Worm (Caenorhabditis elegans) whole organism, L2 larva: ENCODE results near the gene npr-18.

Experiments
- Y55F3AM.14 ChIP-seq: fragments of 200-800 bp; sonication (Bioruptor generic); optimal IDR thresholded peaks from 2 replicates; lab custom pipeline; 2018; ENCODE audit warnings: mild to moderate bottlenecking, missing genetic modification characterization, missing compliant biosample characterization
- ZK546.5 ChIP-seq: sonication (generic microtip); optimal IDR thresholded peaks from 2 replicates; lab custom pipeline; 2017; ENCODE audit warnings: missing biosample characterization, missing genetic modification characterization
- alr-1 ChIP-seq: fragments of 150-350 bp; optimal IDR thresholded peaks from 2 replicates; lab custom pipeline; 2014; ENCODE audit warnings: missing biosample characterization, missing genetic modification characterization
- aly-2 ChIP-seq: fragments of 150-350 bp; optimal IDR thresholded peaks from 2 replicates; lab custom pipeline; 2014; ENCODE audit warnings: missing biosample characterization, missing genetic modification characterization
- ama-1 ChIP-seq: fragments of 150-350 bp; optimal IDR thresholded peaks from 2 replicates; lab custom pipeline; 2018; ENCODE audit warnings: inconsistent platforms
- ceh-16 ChIP-seq: fragments of 150-350 bp; optimal IDR thresholded peaks from 2 replicates; lab custom pipeline; 2014; ENCODE audit warnings: missing biosample characterization, missing genetic modification characterization
- ceh-82 ChIP-seq: fragments of 150-350 bp; optimal IDR thresholded peaks from 2 replicates; lab custom pipeline; 2014; ENCODE audit warnings: missing biosample characterization, missing genetic modification characterization
- crh-2 ChIP-seq: sonication (generic microtip); optimal IDR thresholded peaks from 2 replicates; lab custom pipeline; 2017; ENCODE audit warnings: missing biosample characterization, missing genetic modification characterization
- dmd-4 ChIP-seq: sonication (generic microtip); optimal IDR thresholded peaks from 2 replicates; lab custom pipeline; 2017; ENCODE audit warnings: missing biosample characterization, missing genetic modification characterization
- egl-27 ChIP-seq: sonication (generic microtip); optimal IDR thresholded peaks from 3 replicates; lab custom pipeline; 2017; ENCODE audit warnings: missing biosample characterization, missing genetic modification reagents, missing genetic modification characterization
- elt-3 ChIP-seq: sonication (generic microtip); optimal IDR thresholded peaks from 2 replicates; lab custom pipeline; 2017; ENCODE audit warnings: missing biosample characterization, missing genetic modification characterization
- fos-1 ChIP-seq: fragments of 150-350 bp; optimal IDR thresholded peaks from 2 replicates; lab custom pipeline; 2014; ENCODE audit warnings: missing biosample characterization, missing genetic modification characterization
- gmeb-1 ChIP-seq: fragments of 150-350 bp; optimal IDR thresholded peaks from 2 replicates; lab custom pipeline; 2014; ENCODE audit warnings: missing biosample characterization, missing genetic modification characterization
- lin-11 ChIP-seq: fragments of 150-350 bp; sonication (generic microtip); optimal IDR thresholded peaks from 2 replicates; lab custom pipeline; 2014; ENCODE audit warnings: missing biosample characterization, missing genetic modification characterization, inconsistent platforms, mixed read lengths
- lin-13 ChIP-seq: fragments of 150-350 bp; optimal IDR thresholded peaks from 2 replicates; lab custom pipeline; 2014; ENCODE audit warnings: missing biosample characterization, missing genetic modification reagents, missing genetic modification characterization
- lin-39 ChIP-seq: fragments of 150-350 bp; optimal IDR thresholded peaks from 2 replicates; lab custom pipeline; 2014; ENCODE audit warnings: missing biosample characterization, missing genetic modification reagents, missing genetic modification characterization
- lsy-2 ChIP-seq, 2 experiments: fragments of 150-350 bp in 1 of 2; sonication (generic microtip) in 1 of 2; optimal IDR thresholded peaks; 2 replicates each; lab custom pipeline; 2014 to 2017; ENCODE audit warnings: missing biosample characterization in 2 of 2, missing genetic modification characterization in 2 of 2
- mab-5 ChIP-seq: fragments of 150-350 bp; optimal IDR thresholded peaks from 2 replicates; lab custom pipeline; 2014; ENCODE audit warnings: missing biosample characterization, missing genetic modification characterization
- mbf-1 ChIP-seq: sonication (generic microtip); optimal IDR thresholded peaks from 2 replicates; lab custom pipeline; 2017; ENCODE audit warnings: missing biosample characterization, missing genetic modification characterization
- nhr-10 ChIP-seq: sonication (generic microtip); optimal IDR thresholded peaks from 2 replicates; lab custom pipeline; 2017; ENCODE audit warnings: missing biosample characterization, missing genetic modification characterization
- nhr-11 ChIP-seq: fragments of 150-350 bp; optimal IDR thresholded peaks from 2 replicates; lab custom pipeline; 2014; ENCODE audit warnings: missing biosample characterization, missing genetic modification characterization
- nhr-12 ChIP-seq: fragments of 150-350 bp; optimal IDR thresholded peaks from 2 replicates; lab custom pipeline; 2014; ENCODE audit warnings: missing biosample characterization, missing genetic modification characterization
- nhr-129 ChIP-seq: fragments of 150-350 bp; optimal IDR thresholded peaks from 2 replicates; lab custom pipeline; 2014; ENCODE audit warnings: missing biosample characterization, missing genetic modification characterization
- nhr-23 ChIP-seq: fragments of 150-350 bp; optimal IDR thresholded peaks from 2 replicates; lab custom pipeline; 2014; ENCODE audit warnings: missing biosample characterization, missing genetic modification reagents, missing genetic modification characterization
- nhr-237 ChIP-seq: fragments of 150-350 bp; optimal IDR thresholded peaks from 2 replicates; lab custom pipeline; 2014; ENCODE audit warnings: missing biosample characterization, missing genetic modification characterization
- nhr-25 ChIP-seq: fragments of 150-350 bp; sonication (generic microtip); optimal IDR thresholded peaks from 3 replicates; lab custom pipeline; 2014; ENCODE audit warnings: missing biosample characterization, missing genetic modification characterization
- nhr-6 ChIP-seq: fragments of 150-350 bp; optimal IDR thresholded peaks from 2 replicates; lab custom pipeline; 2014; ENCODE audit warnings: missing biosample characterization, missing genetic modification characterization
- nhr-77 ChIP-seq: fragments of 150-350 bp; optimal IDR thresholded peaks from 2 replicates; lab custom pipeline; 2014; ENCODE audit warnings: missing biosample characterization, missing genetic modification characterization
- peb-1 ChIP-seq: fragments of 150-350 bp; optimal IDR thresholded peaks from 2 replicates; lab custom pipeline; 2014; ENCODE audit warnings: missing biosample characterization, missing genetic modification characterization
- sem-4 ChIP-seq: fragments of 150-350 bp; optimal IDR thresholded peaks from 2 replicates; lab custom pipeline; 2014; ENCODE audit warnings: missing biosample characterization, missing genetic modification reagents, missing genetic modification characterization
- skn-1 ChIP-seq: sonication (generic microtip); optimal IDR thresholded peaks from 2 replicates; lab custom pipeline; 2017; ENCODE audit warnings: missing biosample characterization, missing genetic modification characterization
- sma-3 ChIP-seq: sonication (generic microtip); optimal IDR thresholded peaks from 2 replicates; lab custom pipeline; 2016; ENCODE audit warnings: missing genetic modification reagents, missing genetic modification characterization, missing compliant biosample characterization
- sma-9 ChIP-seq, 2 experiments: fragments of 150-350 bp in 1 of 2; sonication (generic microtip) in 1 of 2; optimal IDR thresholded peaks; 2 replicates each; lab custom pipeline; 2014 to 2016; ENCODE audit warnings: missing genetic modification characterization in 2 of 2, mild to moderate bottlenecking in 1 of 2, missing biosample characterization in 1 of 2, missing compliant biosample characterization in 1 of 2, missing genetic modification reagents in 1 of 2, moderate library complexity in 1 of 2
- unc-39 ChIP-seq: fragments of 150-350 bp; optimal IDR thresholded peaks from 2 replicates; lab custom pipeline; 2014; ENCODE audit warnings: missing biosample characterization, missing genetic modification characterization
- unc-55 ChIP-seq: fragments of 150-350 bp; sonication (generic microtip); optimal IDR thresholded peaks from 3 replicates; lab custom pipeline; 2014; ENCODE audit warnings: missing biosample characterization, missing genetic modification reagents, missing genetic modification characterization
- unc-62 ChIP-seq: fragments of 150-350 bp; optimal IDR thresholded peaks from 2 replicates; lab custom pipeline; 2014; ENCODE audit warnings: missing biosample characterization, missing genetic modification reagents, missing genetic modification characterization
- zag-1 ChIP-seq: fragments of 150-350 bp; optimal IDR thresholded peaks from 2 replicates; lab custom pipeline; 2014; ENCODE audit warnings: missing biosample characterization, missing genetic modification characterization
- ztf-1 ChIP-seq: fragments of 200-800 bp; sonication (Bioruptor generic); conservative IDR thresholded peaks from 2 replicates; pipeline ENCODE4 v1.3.6; 2022; ENCODE audit warnings: missing genetic modification characterization, missing compliant biosample characterization
- ztf-4 ChIP-seq: fragments of 150-350 bp; optimal IDR thresholded peaks from 2 replicates; lab custom pipeline; 2014; ENCODE audit warnings: missing biosample characterization, missing genetic modification characterization

npr-18 gene

DNA sequence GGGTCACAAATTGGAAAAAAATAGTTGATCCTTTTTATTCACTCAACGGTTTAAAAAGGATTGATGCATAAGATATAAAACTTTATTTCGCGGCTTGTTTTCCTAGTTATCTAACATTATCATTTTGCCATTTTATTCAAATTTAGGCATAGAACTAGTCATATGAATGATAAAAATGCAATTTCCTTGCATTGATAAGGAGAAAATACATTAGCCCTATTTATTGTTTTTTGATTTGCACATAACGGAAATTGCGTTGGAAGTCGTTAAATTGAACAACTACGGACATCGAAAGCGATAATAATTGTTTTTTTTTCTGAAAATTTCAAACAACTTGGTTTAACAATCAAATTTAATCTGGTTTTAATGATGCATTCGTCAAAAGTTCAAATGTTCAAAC is 3.3 kb upstream of the npr-18 start:
- peak; percentile 1 for TF ChIP-seq crh-2 (tag; lab: Kevin White, UChicago)
- no peak for TF ChIP-seq sem-4 (tag; lab: Kevin White, UChicago)
- no peak for TF ChIP-seq unc-39
- no peak for TF ChIP-seq sma-3 (GFP tag; lab: Kevin White, UChicago)
- no peak for TF ChIP-seq ceh-16 (tag; lab: Kevin White, UChicago)
- TF ChIP-seq fos-1, result peak; percentile 52
- TF ChIP-seq nhr-12 (tag; lab: Kevin White, UChicago), result no peak

DNA sequence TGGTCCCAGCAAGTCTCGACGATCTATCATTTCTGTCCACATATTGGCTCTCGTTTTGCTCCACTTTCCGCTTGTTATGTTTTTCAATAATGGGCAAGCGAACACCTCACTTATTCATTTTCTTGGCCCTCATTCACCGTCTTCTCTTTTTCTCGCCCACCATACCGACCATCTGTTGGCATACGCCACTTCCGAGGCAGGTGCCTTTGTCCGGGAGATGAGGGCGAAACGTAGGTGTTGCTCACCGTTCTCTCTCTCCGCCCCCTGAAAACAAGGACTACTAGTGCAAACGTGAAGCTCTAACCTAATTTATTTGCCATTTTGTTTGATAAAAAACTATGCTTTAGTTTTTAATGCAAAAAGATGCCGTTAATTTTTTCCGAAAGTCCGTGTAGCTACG is 7.1 kb downstream of the npr-18 start:
- no peak for TF ChIP-seq sma-3 (GFP tag; lab: Kevin White, UChicago)
- no peak for TF ChIP-seq mbf-1 (tag; lab: Kevin White, UChicago)
- no peak for TF ChIP-seq skn-1 (tag; lab: Kevin White, UChicago)
- no peak for TF ChIP-seq nhr-10
- no peak for TF ChIP-seq lsy-2 (tag; optimal IDR thresholded peaks at IDR 0.05; lab: Kevin White, UChicago)
- TF ChIP-seq nhr-11 (tag; lab: Kevin White, UChicago), result no peak
- TF ChIP-seq dmd-4 (tag; lab: Kevin White, UChicago), result no peak
- no peak for TF ChIP-seq unc-55 (GFP tag; lab: Kevin White, UChicago)
- no peak for TF ChIP-seq unc-62 (GFP tag; lab: Kevin White, UChicago)
- no peak for TF ChIP-seq peb-1 (tag; lab: Kevin White, UChicago)
- no peak for TF ChIP-seq ama-1 (lab: Kevin White, UChicago)
- no peak for TF ChIP-seq sma-9 (GFP tag; optimal IDR thresholded peaks at IDR 0.05; lab: Kevin White, UChicago)
- TF ChIP-seq sma-9 (tag; optimal IDR thresholded peaks at IDR 0.05; lab: Kevin White, UChicago), result no peak
- TF ChIP-seq crh-2 (tag; lab: Kevin White, UChicago), result no peak
- TF ChIP-seq nhr-12 (tag; lab: Kevin White, UChicago), result no peak
- TF ChIP-seq mab-5 (tag; lab: Kevin White, UChicago), result no peak
- no peak for TF ChIP-seq elt-3 (tag; lab: Kevin White, UChicago)
- TF ChIP-seq alr-1 (tag; lab: Kevin White, UChicago), result no peak
- TF ChIP-seq ceh-82, result no peak
- TF ChIP-seq Y55F3AM.14 (GFP tag; lab: Kevin White, UChicago), result no peak
- TF ChIP-seq nhr-6 (tag; lab: Kevin White, UChicago), result no peak

DNA sequence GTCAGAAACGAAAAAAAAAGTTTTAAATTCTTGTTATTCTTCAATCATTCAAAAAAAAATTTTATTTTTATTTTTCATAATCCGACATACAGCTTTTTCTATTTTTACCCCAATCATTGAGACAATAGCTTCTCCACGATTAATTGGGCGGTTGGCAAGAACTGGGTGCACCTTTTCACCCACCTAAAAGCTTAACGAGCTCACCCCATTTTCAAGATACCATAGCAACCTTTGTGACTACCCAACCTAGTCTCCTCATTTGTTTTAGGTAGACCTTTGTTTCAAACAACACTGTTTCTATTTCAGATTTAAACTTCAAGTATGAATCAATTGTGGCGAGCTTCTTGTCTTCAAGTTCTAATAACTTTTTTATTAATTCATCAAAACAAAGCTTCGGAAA is 7.8 kb downstream of the npr-18 start, which contains the start of gene dyf-7:
TSS of gene dyf-7 (plus strand) at position 301 of the 400 bp plus-strand sequence.
- TF ChIP-seq peb-1 (tag; lab: Kevin White, UChicago) (no peak), gmeb-1 (tag; lab: Kevin White, UChicago) (no peak), nhr-129 (tag; lab: Kevin White, UChicago) (no peak), mab-5 (tag; lab: Kevin White, UChicago) (no peak), nhr-77 (tag; lab: Kevin White, UChicago) (no peak), mbf-1 (tag; lab: Kevin White, UChicago) (no peak), ZK546.5 (tag; lab: Kevin White, UChicago) (no peak)

DNA sequence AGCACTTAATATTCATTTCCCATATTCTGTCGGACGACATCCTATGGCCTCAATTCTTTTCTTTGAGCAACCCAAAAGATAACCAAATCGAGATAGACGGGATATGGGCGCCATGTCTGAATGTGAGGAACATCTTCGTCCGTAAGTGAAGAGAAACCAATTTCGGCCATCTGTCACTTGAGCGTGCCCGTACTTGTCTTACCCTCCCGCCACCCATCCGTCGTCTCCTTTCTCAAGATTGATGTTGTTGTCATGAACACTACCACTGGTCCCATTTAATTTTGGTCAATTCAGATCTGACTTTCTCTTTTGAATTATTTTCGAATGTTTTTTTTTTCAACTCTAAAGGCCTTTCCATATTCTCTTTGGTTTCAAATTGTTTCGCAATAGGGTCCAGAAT is 12.2 kb downstream of the npr-18 start:
- no peak for TF ChIP-seq aly-2 (tag; lab: Kevin White, UChicago)
- peak; percentile 16 for TF ChIP-seq mab-5 (tag; lab: Kevin White, UChicago)
- TF ChIP-seq crh-2 (tag; lab: Kevin White, UChicago), result no peak
- TF ChIP-seq peb-1 (tag; lab: Kevin White, UChicago), result no peak
- no peak for TF ChIP-seq nhr-25 (tag; lab: Kevin White, UChicago)
- no peak for TF ChIP-seq lin-11 (tag; lab: Kevin White, UChicago)
- TF ChIP-seq, all 48 proteins: peak for 1

DNA sequence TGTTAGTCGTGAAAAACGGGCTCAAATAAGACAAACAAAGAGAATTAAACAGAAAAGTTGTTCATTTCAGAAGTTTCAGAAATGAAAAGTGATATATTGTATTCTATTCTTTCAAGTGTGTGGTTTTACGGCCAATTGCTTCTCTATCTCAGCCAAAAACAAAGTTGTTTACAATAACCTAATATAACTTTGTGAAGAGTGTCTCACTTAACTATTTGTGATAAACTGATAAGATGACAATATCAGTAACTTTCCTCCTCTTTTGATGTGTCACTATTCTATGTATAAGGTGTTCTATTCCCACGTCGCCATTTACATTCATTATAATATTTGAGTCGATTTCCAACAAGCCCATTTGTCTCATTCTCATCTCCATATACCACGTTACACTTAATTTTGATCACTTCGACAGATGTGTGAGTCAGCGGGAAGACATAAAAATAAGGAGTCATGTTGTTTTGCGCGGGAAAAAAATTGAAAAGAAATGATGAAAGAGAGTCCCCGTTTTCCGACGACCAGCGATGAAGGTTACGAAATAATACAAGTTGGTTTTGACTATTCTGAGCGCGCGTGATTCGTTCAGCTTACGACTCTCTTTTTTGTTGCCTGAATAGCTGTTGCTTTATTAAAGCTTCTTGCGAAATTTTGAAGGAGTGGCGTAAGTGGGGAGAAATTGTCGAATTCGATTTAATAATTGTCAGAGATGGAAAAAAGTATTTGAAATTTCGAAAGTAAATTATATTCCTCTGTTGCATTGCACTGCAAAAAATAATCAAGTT is 14.9 kb downstream of the npr-18 start:
- TF ChIP-seq nhr-10, result no peak
- TF ChIP-seq nhr-25 (tag; lab: Kevin White, UChicago), result no peak
- TF ChIP-seq sma-9 (GFP tag; optimal IDR thresholded peaks at IDR 0.05; lab: Kevin White, UChicago), result peak; percentile 56
- TF ChIP-seq sma-9 (tag; optimal IDR thresholded peaks at IDR 0.05; lab: Kevin White, UChicago), result no peak
- TF ChIP-seq sem-4 (tag; lab: Kevin White, UChicago), result no peak
- no peak for TF ChIP-seq aly-2 (tag; lab: Kevin White, UChicago)
- no peak for TF ChIP-seq lin-13 (GFP tag; lab: Kevin White, UChicago)
- peak; percentile 16 for TF ChIP-seq zag-1 (tag; lab: Kevin White, UChicago)
- no peak for TF ChIP-seq ama-1 (lab: Kevin White, UChicago)
- no peak for TF ChIP-seq lin-11 (tag; lab: Kevin White, UChicago)
- peak; percentile 85 for TF ChIP-seq unc-55 (GFP tag; lab: Kevin White, UChicago)
- peak; percentile 60 for TF ChIP-seq lin-39
- no peak for TF ChIP-seq mab-5 (tag; lab: Kevin White, UChicago)
- TF ChIP-seq sma-3 (GFP tag; lab: Kevin White, UChicago), result no peak
- TF ChIP-seq nhr-237 (tag; lab: Kevin White, UChicago), result no peak
- TF ChIP-seq gmeb-1 (tag; lab: Kevin White, UChicago), result no peak
- no peak for TF ChIP-seq unc-39
- TF ChIP-seq elt-3 (tag; lab: Kevin White, UChicago), result no peak
- TF ChIP-seq nhr-23, result no peak
- TF ChIP-seq egl-27 (tag; lab: Kevin White, UChicago), result no peak
- no peak for TF ChIP-seq lsy-2 (tag; optimal IDR thresholded peaks at IDR 0.05; lab: Kevin White, UChicago)
- TF ChIP-seq fos-1, result peak; percentile 13
- no peak for TF ChIP-seq nhr-11 (tag; lab: Kevin White, UChicago)
- TF ChIP-seq ztf-1, result no peak
- no peak for TF ChIP-seq alr-1 (tag; lab: Kevin White, UChicago)
- no peak for TF ChIP-seq unc-62 (GFP tag; lab: Kevin White, UChicago)
- no peak for TF ChIP-seq ztf-4
- TF ChIP-seq ZK546.5 (tag; lab: Kevin White, UChicago), result no peak
- peak; percentile 67 for TF ChIP-seq nhr-129 (tag; lab: Kevin White, UChicago)
- TF ChIP-seq peb-1 (tag; lab: Kevin White, UChicago), result no peak
